Worm (Caenorhabditis elegans) whole organism, mixed stage, embryonic: ENCODE data around the gene idpc-3.
A peak's percentile ranks its signal among the peaks of the same experiment; 100 is the strongest.

Experiments
- M03D4.4 ChIP-seq: sonication (generic microtip); optimal IDR thresholded peaks from 2 replicates; lab custom pipeline; 2017; ENCODE audit warnings: mild to moderate bottlenecking, missing genetic modification characterization, missing compliant biosample characterization
- bed-3 ChIP-seq: fragments of 200-800 bp; sonication (Bioruptor generic); optimal IDR thresholded peaks from 3 replicates; lab custom pipeline; 2018; ENCODE audit warnings: mild to moderate bottlenecking, missing genetic modification characterization, moderate library complexity, missing compliant biosample characterization
- blmp-1 ChIP-seq: fragments of 150-350 bp; optimal IDR thresholded peaks from 2 replicates; lab custom pipeline; 2014; ENCODE audit warnings: missing biosample characterization, missing genetic modification characterization
- ceh-39 ChIP-seq: fragments of 150-350 bp; optimal IDR thresholded peaks from 2 replicates; lab custom pipeline; 2014; ENCODE audit warnings: missing biosample characterization, missing genetic modification characterization
- ceh-43 ChIP-seq: fragments of 200-800 bp; sonication (Bioruptor generic); optimal IDR thresholded peaks from 2 replicates; lab custom pipeline; 2018; ENCODE audit warnings: mild to moderate bottlenecking, missing genetic modification characterization, moderate library complexity, missing compliant biosample characterization
- ceh-83 ChIP-seq: fragments of 200-800 bp; sonication (Bioruptor generic); optimal IDR thresholded peaks from 2 replicates; lab custom pipeline; 2018; ENCODE audit warnings: mild to moderate bottlenecking, missing genetic modification characterization, missing compliant biosample characterization
- ces-1 ChIP-seq: fragments of 150-350 bp; optimal IDR thresholded peaks from 2 replicates; lab custom pipeline; 2014; ENCODE audit warnings: missing biosample characterization, missing genetic modification reagents, missing genetic modification characterization
- drap-1 ChIP-seq: fragments of 200-800 bp; sonication (Bioruptor generic); optimal IDR thresholded peaks from 3 replicates; lab custom pipeline; 2018; ENCODE audit warnings: mild to moderate bottlenecking, missing genetic modification characterization, missing compliant biosample characterization
- elt-1 ChIP-seq: sonication (generic microtip); optimal IDR thresholded peaks from 2 replicates; lab custom pipeline; 2017; ENCODE audit warnings: missing genetic modification characterization, mild to moderate bottlenecking, missing compliant biosample characterization, antibody characterized with exemption, moderate library complexity, borderline replicate concordance; ENCODE audit not compliant: insufficient read depth
- flh-1 ChIP-seq: fragments of 200-800 bp; sonication (Bioruptor generic); optimal IDR thresholded peaks from 2 replicates; lab custom pipeline; 2018; ENCODE audit warnings: mild to moderate bottlenecking, missing genetic modification characterization, moderate library complexity, missing compliant biosample characterization
- ham-2 ChIP-seq: fragments of 200-800 bp; sonication (Bioruptor generic); optimal IDR thresholded peaks from 2 replicates; lab custom pipeline; 2018; ENCODE audit warnings: mild to moderate bottlenecking, missing genetic modification characterization, missing compliant biosample characterization
- hlh-1 ChIP-seq: fragments of 150-350 bp; optimal IDR thresholded peaks from 2 replicates; lab custom pipeline; 2014; ENCODE audit warnings: missing biosample characterization, missing genetic modification reagents, missing genetic modification characterization
- lin-13 ChIP-seq: fragments of 150-350 bp; optimal IDR thresholded peaks from 2 replicates; lab custom pipeline; 2014; ENCODE audit warnings: missing biosample characterization, missing genetic modification characterization
- lin-32 ChIP-seq: fragments of 200-800 bp; sonication (Bioruptor generic); optimal IDR thresholded peaks from 2 replicates; lab custom pipeline; 2018; ENCODE audit warnings: mild to moderate bottlenecking, missing genetic modification characterization, missing compliant biosample characterization
- lsy-2 ChIP-seq: fragments of 150-350 bp; optimal IDR thresholded peaks from 2 replicates; lab custom pipeline; 2014; ENCODE audit warnings: missing biosample characterization, missing genetic modification characterization
- mab-5 ChIP-seq: fragments of 150-350 bp; optimal IDR thresholded peaks from 2 replicates; lab custom pipeline; 2014; ENCODE audit warnings: missing biosample characterization, missing genetic modification characterization
- mep-1 ChIP-seq: fragments of 150-350 bp; optimal IDR thresholded peaks from 2 replicates; lab custom pipeline; 2017; ENCODE audit warnings: missing biosample characterization, missing genetic modification reagents, missing genetic modification characterization, inconsistent platforms
- mls-2 ChIP-seq: sonication (generic microtip); optimal IDR thresholded peaks from 2 replicates; lab custom pipeline; 2016; ENCODE audit warnings: mild to moderate bottlenecking, missing genetic modification characterization, moderate library complexity, missing compliant biosample characterization
- nhr-12 ChIP-seq: fragments of 150-350 bp; optimal IDR thresholded peaks from 2 replicates; lab custom pipeline; 2014; ENCODE audit warnings: missing biosample characterization, missing genetic modification characterization
- nhr-2 ChIP-seq: fragments of 150-350 bp; optimal IDR thresholded peaks from 2 replicates; lab custom pipeline; 2014; ENCODE audit warnings: missing biosample characterization, missing genetic modification characterization
- nhr-237 ChIP-seq: fragments of 150-350 bp; optimal IDR thresholded peaks from 2 replicates; lab custom pipeline; 2014; ENCODE audit warnings: missing biosample characterization, missing genetic modification characterization
- nhr-28 ChIP-seq: fragments of 150-350 bp; optimal IDR thresholded peaks from 2 replicates; lab custom pipeline; 2014; ENCODE audit warnings: missing biosample characterization, missing genetic modification characterization
- nhr-76 ChIP-seq: sonication (generic microtip); optimal IDR thresholded peaks from 2 replicates; lab custom pipeline; 2017; ENCODE audit warnings: missing biosample characterization, missing genetic modification characterization
- pha-4 ChIP-seq: fragments of 150-350 bp; optimal IDR thresholded peaks from 2 replicates; lab custom pipeline; 2018; ENCODE audit warnings: missing biosample characterization, missing genetic modification reagents, missing genetic modification characterization
- sem-2 ChIP-seq: fragments of 200-800 bp; sonication (Bioruptor generic); optimal IDR thresholded peaks from 2 replicates; lab custom pipeline; 2018; ENCODE audit warnings: mild to moderate bottlenecking, missing genetic modification characterization, missing compliant biosample characterization
- snpc-4 ChIP-seq: fragments of 150-350 bp; optimal IDR thresholded peaks from 2 replicates; lab custom pipeline; 2014; ENCODE audit warnings: missing biosample characterization, missing genetic modification characterization
- sptf-1 ChIP-seq: sonication (generic microtip); optimal IDR thresholded peaks from 2 replicates; lab custom pipeline; 2017; ENCODE audit warnings: mild to moderate bottlenecking, missing genetic modification characterization, moderate library complexity, missing compliant biosample characterization
- tbx-8 ChIP-seq: fragments of 200-800 bp; sonication (Bioruptor generic); optimal IDR thresholded peaks from 2 replicates; lab custom pipeline; 2018; ENCODE audit warnings: mild to moderate bottlenecking, missing genetic modification characterization, moderate library complexity, missing compliant biosample characterization
- unc-120 ChIP-seq: sonication (generic microtip); optimal IDR thresholded peaks from 2 replicates; lab custom pipeline; 2017; ENCODE audit warnings: missing genetic modification characterization, missing compliant biosample characterization; ENCODE audit not compliant: poor library complexity, severe bottlenecking
- unc-39 ChIP-seq: fragments of 150-350 bp; optimal IDR thresholded peaks from 2 replicates; lab custom pipeline; 2014; ENCODE audit warnings: missing biosample characterization, missing genetic modification characterization
- zip-8 ChIP-seq: fragments of 150-350 bp; optimal IDR thresholded peaks from 2 replicates; lab custom pipeline; 2014; ENCODE audit warnings: missing biosample characterization, missing genetic modification characterization
- ztf-11 ChIP-seq: fragments of 150-350 bp; optimal IDR thresholded peaks from 2 replicates; lab custom pipeline; 2014; ENCODE audit warnings: missing biosample characterization, missing genetic modification characterization

The idpc-3 gene

DNA sequence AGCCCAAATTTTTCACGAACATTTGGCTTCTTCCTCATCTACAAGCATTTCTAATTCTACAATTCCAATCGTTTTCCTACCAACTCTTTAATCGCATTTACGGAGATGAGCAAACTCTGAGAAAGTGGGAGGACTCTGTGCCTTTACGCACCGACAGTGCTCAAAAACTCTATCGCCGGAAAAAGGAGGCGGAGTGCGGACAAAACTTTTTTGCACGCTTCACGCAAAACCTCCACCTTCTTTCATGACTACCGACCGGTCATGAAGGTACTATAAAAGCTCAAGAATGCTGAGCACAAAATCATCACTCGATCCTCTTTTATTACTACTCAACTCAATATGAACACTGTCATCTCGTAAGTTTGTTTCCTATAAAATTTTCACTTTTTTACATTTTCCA lies 3.9 kb downstream of the idpc-3 start, which contains the start of gene idpc-4:
idpc-4 (plus strand) TSS at position 301 of the 400 bp plus-strand sequence.
- TF ChIP-seq nhr-237 (tag; lab: Kevin White, UChicago) (no peak), mab-5 (no peak), nhr-28 (tag; lab: Kevin White, UChicago) (no peak), lsy-2 (tag; lab: Kevin White, UChicago) (no peak), snpc-4 (tag; lab: Kevin White, UChicago) (no peak), ceh-39 (no peak), mep-1 (tag; lab: Kevin White, UChicago) (no peak), blmp-1 (tag; lab: Kevin White, UChicago) (no peak), elt-1 (no peak), unc-39 (tag; lab: Kevin White, UChicago) (no peak), lin-13 (tag; lab: Kevin White, UChicago) (no peak), ztf-11 (tag; lab: Kevin White, UChicago) (no peak), flh-1 (no peak), nhr-2 (no peak), pha-4 (tag; lab: Kevin White, UChicago) (no peak), unc-120 (tag; lab: Kevin White, UChicago) (no peak), zip-8 (no peak)

DNA sequence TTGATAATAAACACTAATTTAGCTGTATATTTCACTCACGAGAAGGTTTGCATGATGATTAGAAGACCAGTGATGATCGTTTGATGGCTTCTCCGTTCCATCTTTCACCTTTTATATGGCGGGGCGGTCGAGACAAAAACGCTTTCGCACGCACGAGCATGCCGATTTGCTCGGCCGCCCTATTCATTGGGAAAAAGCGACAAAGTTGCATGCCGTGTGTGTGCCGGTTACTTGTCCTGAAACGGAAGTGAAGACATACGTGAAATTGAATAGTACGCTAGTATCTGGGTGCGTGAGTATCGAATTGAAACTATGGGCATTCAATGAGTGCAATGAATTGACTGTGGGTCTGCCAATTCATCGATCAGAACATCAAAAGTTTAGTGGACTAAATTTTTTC lies 6.2 kb downstream of the idpc-3 start, which contains the start of gene idpc-5:
idpc-5 (minus strand) TSS at position 101 of the 400 bp plus-strand sequence.
- TF ChIP-seq mep-1 (tag; lab: Kevin White, UChicago) (no peak), pha-4 (tag; lab: Kevin White, UChicago) (no peak), unc-120 (tag; lab: Kevin White, UChicago) (no peak), blmp-1 (tag; lab: Kevin White, UChicago) (no peak), tbx-8 (GFP tag; lab: Kevin White, UChicago) (no peak), nhr-237 (tag; lab: Kevin White, UChicago) (no peak), ceh-43 (GFP tag; lab: Kevin White, UChicago) (no peak), unc-39 (tag; lab: Kevin White, UChicago) (no peak), hlh-1 (no peak), nhr-12 (tag; lab: Kevin White, UChicago) (no peak), lin-32 (GFP tag; lab: Kevin White, UChicago) (no peak), M03D4.4 (no peak), lsy-2 (tag; lab: Kevin White, UChicago) (no peak), mab-5 (no peak), sptf-1 (tag; lab: Kevin White, UChicago) (no peak), ceh-83 (no peak), zip-8 (no peak), nhr-2 (no peak)

DNA sequence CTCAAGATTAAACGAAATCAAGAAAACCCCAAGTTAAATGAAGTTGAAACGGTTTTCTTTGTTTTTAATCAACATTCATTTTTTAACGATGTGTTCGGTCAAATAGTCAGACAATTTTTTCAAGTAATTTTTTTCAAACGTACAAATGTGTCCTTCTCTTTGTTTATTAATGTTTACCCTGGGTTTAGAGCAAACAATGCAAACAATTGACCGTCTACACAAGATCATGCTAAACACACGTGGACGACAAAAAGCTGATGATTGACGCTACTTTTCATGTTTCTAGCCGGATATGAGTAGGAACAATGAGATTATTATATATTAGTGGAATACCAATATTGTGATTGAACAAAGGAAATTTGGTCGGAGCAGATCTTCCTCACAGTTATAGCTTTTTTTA lies 7.6 kb downstream of the idpc-3 start:
- TF ChIP-seq ham-2 (GFP tag; lab: Kevin White, UChicago), result no peak
- no peak for TF ChIP-seq ceh-83
- no peak for TF ChIP-seq sptf-1 (tag; lab: Kevin White, UChicago)
- no peak for TF ChIP-seq lin-32 (GFP tag; lab: Kevin White, UChicago)
- TF ChIP-seq tbx-8 (GFP tag; lab: Kevin White, UChicago), result no peak
- no peak for TF ChIP-seq elt-1
- TF ChIP-seq nhr-28 (tag; lab: Kevin White, UChicago), result no peak
- no peak for TF ChIP-seq ces-1 (GFP tag; lab: Kevin White, UChicago)

DNA sequence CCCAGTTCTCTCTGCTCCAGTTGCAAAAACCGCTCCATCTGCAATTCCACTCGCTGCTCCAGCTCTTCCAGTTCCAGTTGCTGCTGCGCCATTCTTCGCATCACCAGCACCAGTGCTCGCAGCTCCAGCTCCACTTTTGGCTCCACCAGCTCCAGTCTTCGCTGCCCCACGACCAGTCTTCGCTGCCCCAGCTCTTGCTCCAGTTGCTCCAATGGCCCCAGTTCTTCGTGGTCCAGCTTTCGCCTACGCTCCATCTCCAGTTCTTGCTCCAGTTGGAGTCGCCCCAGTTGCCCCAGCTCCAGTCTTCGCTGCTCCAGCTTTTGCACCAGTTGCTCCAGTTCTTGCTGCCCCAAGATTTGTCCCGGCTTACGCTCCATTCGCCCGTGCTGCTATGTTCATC lies 8.6 kb downstream of the idpc-3 start:
- TF ChIP-seq sem-2 (GFP tag; lab: Kevin White, UChicago) (no peak), nhr-28 (tag; lab: Kevin White, UChicago) (no peak), zip-8 (no peak), unc-39 (tag; lab: Kevin White, UChicago) (no peak), blmp-1 (tag; lab: Kevin White, UChicago) (no peak), ceh-83 (peak; percentile 0)
- TF ChIP-seq, all 35 proteins: peak for 1

DNA sequence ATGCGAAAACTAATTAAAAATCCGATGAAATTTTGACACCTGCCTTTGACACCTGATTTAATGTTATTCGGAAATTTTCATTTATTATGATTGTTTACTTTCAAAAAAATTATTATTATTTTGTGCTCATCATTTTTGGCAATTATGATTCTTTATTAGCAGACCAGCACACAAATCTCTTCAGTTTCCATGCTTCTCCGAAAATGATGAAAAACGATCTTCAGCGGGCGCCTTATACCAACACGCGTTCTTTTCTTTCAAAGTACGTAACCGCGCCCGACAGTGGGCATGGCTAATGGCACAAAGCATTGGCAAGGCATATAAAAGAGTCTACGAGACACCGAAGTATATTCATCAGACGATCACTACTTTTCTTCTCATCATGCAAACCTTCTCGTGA lies 9.2 kb downstream of the idpc-3 start, which contains the start of gene idpc-6:
idpc-6 (plus strand) TSS at position 301 of the 400 bp plus-strand sequence.
- TF ChIP-seq tbx-8 (GFP tag; lab: Kevin White, UChicago) (no peak), mls-2 (no peak), nhr-76 (tag; lab: Kevin White, UChicago) (no peak), ceh-43 (GFP tag; lab: Kevin White, UChicago) (no peak), blmp-1 (tag; lab: Kevin White, UChicago) (no peak), ces-1 (GFP tag; lab: Kevin White, UChicago) (no peak), bed-3 (GFP tag; lab: Kevin White, UChicago) (no peak), mep-1 (tag; lab: Kevin White, UChicago) (no peak), drap-1 (no peak)
